Worm (Caenorhabditis elegans) whole organism, dauer: ENCODE results near the gene clec-142.

Experiments used
- unc-62 ChIP-seq: sonication (generic microtip); optimal IDR thresholded peaks from 2 replicates; lab custom pipeline; 2017; ENCODE audit warnings: missing biosample characterization, missing genetic modification reagents, missing genetic modification characterization

clec-142 gene

ce11 chrII:8329462-8329861, 51.0 kb downstream of the clec-142 start, which contains the start of gene C26D10.4:
Gene C26D10.4 (plus strand): TSS chrII:8329762.
- no peak for TF ChIP-seq unc-62 (GFP tag; lab: Kevin White, UChicago)
